Fruit fly (Drosophila melanogaster): Measurements from ENCODE around the gene CG9705.

The CG9705 gene

dm6 chr3L:16796603-16797002 lies 16.7 kb downstream of the CG9705 start (continued):
- TF ChIP-seq Ets97D (GFP tag; optimal IDR thresholded peaks at IDR 0.05) (no peak), MTF-1 (GFP tag; optimal IDR thresholded peaks at IDR 0.05; ENCODE audit: borderline replicate concordance) (no peak), trh (GFP tag; optimal IDR thresholded peaks at IDR 0.05) (no peak), lbe (GFP tag; optimal IDR thresholded peaks at IDR 0.05) (peak; percentile 63), ATbp (GFP tag; optimal IDR thresholded peaks at IDR 0.05) (no peak), Abd-B (GFP tag; optimal IDR thresholded peaks at IDR 0.05) (no peak), CG10431 (GFP tag; optimal IDR thresholded peaks at IDR 0.05) (no peak), NC2β (GFP tag; optimal IDR thresholded peaks at IDR 0.05) (no peak), ab (GFP tag; optimal IDR thresholded peaks at IDR 0.05) (no peak), CG3163 (GFP tag; optimal IDR thresholded peaks at IDR 0.05) (no peak), Ets65A (GFP tag) (no peak), CG9797 (GFP tag; optimal IDR thresholded peaks at IDR 0.05) (no peak), prd (optimal IDR thresholded peaks at IDR 0.05) (no peak), prd (GFP tag; IDR thresholded peaks at IDR 0.05) (0 out of 3 replicates have a peak, but pooled peaks have one; percentile 4), vvl (GFP tag; IDR thresholded peaks at IDR 0.05) (peak; percentile 40), CG2712 (tag; optimal IDR thresholded peaks at IDR 0.05) (no peak), CG9817 (tag; optimal IDR thresholded peaks at IDR 0.05) (no peak), insv (GFP tag; optimal IDR thresholded peaks at IDR 0.05) (no peak), TFAM (GFP tag; optimal IDR thresholded peaks at IDR 0.05) (no peak), slbo (GFP tag; IDR thresholded peaks at IDR 0.05) (peak; percentile 29; the same call in 1 of the 2 replicates), CG7963 (GFP tag; IDR thresholded peaks at IDR 0.05; ENCODE audit: partially characterized antibody) (no peak), lilli (GFP tag; optimal IDR thresholded peaks at IDR 0.05) (no peak), CG15073 (GFP tag; optimal IDR thresholded peaks at IDR 0.05) (no peak), jing (GFP tag; optimal IDR thresholded peaks at IDR 0.05) (no peak), h (optimal IDR thresholded peaks at IDR 0.05) (no peak), ci (GFP tag; IDR thresholded peaks at IDR 0.05) (no peak), CG10274 (GFP tag; optimal IDR thresholded peaks at IDR 0.05) (no peak), wor (GFP tag; IDR thresholded peaks at IDR 0.05) (no peak), ttk (GFP tag; IDR thresholded peaks at IDR 0.05) (no peak), gsb-n (tag; optimal IDR thresholded peaks at IDR 0.05) (no peak), pita (GFP tag; optimal IDR thresholded peaks at IDR 0.05) (no peak), Doc3 (GFP tag; IDR thresholded peaks at IDR 0.05; ENCODE audit: partially characterized antibody) (no peak), NfI (GFP tag; optimal IDR thresholded peaks at IDR 0.05) (peak; percentile 14), tap (tag; optimal IDR thresholded peaks at IDR 0.05) (no peak), bowl (GFP tag; IDR thresholded peaks at IDR 0.05) (no peak), CG10462 (GFP tag; optimal IDR thresholded peaks at IDR 0.05) (no peak), CG3838 (GFP tag; optimal IDR thresholded peaks at IDR 0.05) (no peak), Deaf1 (tag; optimal IDR thresholded peaks at IDR 0.05) (no peak), CG43689 (GFP tag; IDR thresholded peaks at IDR 0.05) (no peak), CG17802 (tag; optimal IDR thresholded peaks at IDR 0.05) (no peak), nom (GFP tag; optimal IDR thresholded peaks at IDR 0.05) (peak; percentile 40), hkb (optimal IDR thresholded peaks at IDR 0.05) (no peak), hkb (GFP tag; IDR thresholded peaks at IDR 0.05) (0 out of 2 replicates have a peak, but pooled peaks have one; percentile 29), Nf-YA (GFP tag; IDR thresholded peaks at IDR 0.05) (no peak), sd (tag; optimal IDR thresholded peaks at IDR 0.05) (no peak), sisA (GFP tag; IDR thresholded peaks at IDR 0.05) (no peak), E2f1 (GFP tag; IDR thresholded peaks at IDR 0.05) (0 out of 2 replicates have a peak, but pooled peaks have one; percentile 13), row (GFP tag; IDR thresholded peaks at IDR 0.05) (0 out of 3 replicates have a peak, but pooled peaks have one; percentile 35), CG4820 (GFP tag; optimal IDR thresholded peaks at IDR 0.05) (no peak), Rx (GFP tag; IDR thresholded peaks at IDR 0.05) (no peak), Med (GFP tag) (peak; percentile 76), fd3F (GFP tag; optimal IDR thresholded peaks at IDR 0.05) (no peak), al (GFP tag; IDR thresholded peaks at IDR 0.05) (no peak)

Data from whole organism, embryonic.